Worm (Caenorhabditis elegans): ENCODE measurements around the gene C44B9.2.

Gene C44B9.2

DNA sequence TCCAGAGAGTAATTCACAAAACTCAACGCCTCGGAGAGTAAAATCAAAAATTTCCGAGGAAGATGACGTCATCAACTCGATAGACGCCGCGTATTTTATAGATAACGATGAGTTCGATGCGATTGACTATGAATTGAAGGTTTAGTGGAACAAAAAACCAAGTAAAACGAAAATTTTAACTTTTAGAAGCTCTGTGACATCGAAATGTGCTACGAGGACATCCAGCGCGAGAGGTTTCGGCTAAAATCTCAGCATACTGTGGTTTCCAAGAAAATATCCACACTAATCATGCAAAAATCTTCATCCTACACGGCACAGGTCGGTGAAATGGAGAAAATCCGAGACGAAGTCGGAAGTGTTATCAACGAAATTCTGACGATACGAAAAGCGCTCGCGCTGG lies 5.6 kb upstream of the C44B9.2 start:
- TF ChIP-seq nhr-67 (tag; optimal IDR thresholded peaks at IDR 0.05) (no peak), elt-3 (tag; optimal IDR thresholded peaks at IDR 0.05) (no peak), mml-1 (tag; optimal IDR thresholded peaks at IDR 0.05) (no peak), lsy-12 (tag; optimal IDR thresholded peaks at IDR 0.05) (no peak), nhr-23 (tag; optimal IDR thresholded peaks at IDR 0.05) (no peak), ceh-82 (tag; optimal IDR thresholded peaks at IDR 0.05) (no peak), skn-1 (tag; optimal IDR thresholded peaks at IDR 0.05) (no peak), ceh-16 (tag; optimal IDR thresholded peaks at IDR 0.05) (no peak), daf-12 (tag; optimal IDR thresholded peaks at IDR 0.05) (no peak), fkh-10 (GFP tag; optimal IDR thresholded peaks at IDR 0.05) (no peak), mdl-1 (tag; optimal IDR thresholded peaks at IDR 0.05) (no peak), nhr-12 (tag; optimal IDR thresholded peaks at IDR 0.05) (no peak), ztf-11 (tag; optimal IDR thresholded peaks at IDR 0.05) (no peak)

DNA sequence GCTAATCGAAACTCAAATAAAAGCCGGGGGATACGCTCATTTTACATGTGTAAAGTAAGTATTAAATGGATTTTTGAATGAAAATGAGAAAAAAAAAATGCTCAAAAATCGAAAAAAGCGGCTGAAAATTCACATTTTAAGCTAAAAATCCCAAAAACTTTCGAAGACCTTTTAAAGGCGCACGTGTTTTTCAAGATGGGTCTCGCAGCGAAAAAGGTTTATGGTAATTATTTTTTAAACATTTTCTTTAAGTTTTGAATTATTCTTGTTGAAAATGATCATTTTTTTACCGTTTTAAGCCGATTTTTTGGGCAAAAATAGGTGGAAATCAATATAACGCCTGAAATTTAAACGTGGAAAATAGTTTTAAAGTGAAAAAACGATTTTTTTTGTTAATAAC lies 5.1 kb upstream of the C44B9.2 start:
- no peak for TF ChIP-seq pqm-1 (tag; optimal IDR thresholded peaks at IDR 0.05)
- no peak for TF ChIP-seq skn-1 (tag; optimal IDR thresholded peaks at IDR 0.05)
- TF ChIP-seq ceh-9 (tag; optimal IDR thresholded peaks at IDR 0.05) = no peak

DNA sequence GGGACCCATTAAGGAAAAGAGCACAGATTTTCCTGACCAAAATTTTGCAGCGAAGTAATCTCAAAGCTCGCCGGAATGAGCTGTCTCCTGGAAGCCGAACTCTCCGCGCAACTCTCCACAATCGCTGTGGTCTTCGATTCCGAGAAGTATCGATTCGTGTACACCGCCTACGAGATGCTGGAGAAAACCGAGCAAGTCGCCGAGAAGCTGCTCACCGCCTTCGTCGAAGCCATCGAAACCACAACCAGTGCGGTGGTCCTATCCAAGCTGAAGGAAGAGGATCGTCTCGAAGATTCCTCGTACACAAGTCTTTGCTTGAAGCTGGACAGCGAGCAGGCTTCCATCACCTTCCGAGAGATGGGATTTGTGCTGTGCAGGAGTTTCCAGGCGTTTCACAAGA lies 4.4 kb upstream of the C44B9.2 start:
- TF ChIP-seq pqm-1 (tag; optimal IDR thresholded peaks at IDR 0.05) = no peak
- TF ChIP-seq ceh-16 (tag; optimal IDR thresholded peaks at IDR 0.05) = no peak
- no peak for TF ChIP-seq nhr-67 (tag; optimal IDR thresholded peaks at IDR 0.05)
- TF ChIP-seq R02D3.7 (tag; optimal IDR thresholded peaks at IDR 0.05) = no peak
- no peak for TF ChIP-seq ceh-28 (tag; optimal IDR thresholded peaks at IDR 0.05)
- no peak for TF ChIP-seq nhr-12 (tag; optimal IDR thresholded peaks at IDR 0.05)
- TF ChIP-seq mml-1 (tag; optimal IDR thresholded peaks at IDR 0.05) = no peak
- no peak for TF ChIP-seq snpc-4 (tag; optimal IDR thresholded peaks at IDR 0.05)
- TF ChIP-seq nhr-25 (tag; optimal IDR thresholded peaks at IDR 0.05) = no peak
- no peak for TF ChIP-seq daf-12 (tag; optimal IDR thresholded peaks at IDR 0.05)
- no peak for TF ChIP-seq aly-2 (tag; optimal IDR thresholded peaks at IDR 0.05)
- TF ChIP-seq nhr-76 (tag; optimal IDR thresholded peaks at IDR 0.05) = no peak
- no peak for TF ChIP-seq mdl-1 (tag; optimal IDR thresholded peaks at IDR 0.05)
- TF ChIP-seq lsy-12 (tag; optimal IDR thresholded peaks at IDR 0.05) = no peak

DNA sequence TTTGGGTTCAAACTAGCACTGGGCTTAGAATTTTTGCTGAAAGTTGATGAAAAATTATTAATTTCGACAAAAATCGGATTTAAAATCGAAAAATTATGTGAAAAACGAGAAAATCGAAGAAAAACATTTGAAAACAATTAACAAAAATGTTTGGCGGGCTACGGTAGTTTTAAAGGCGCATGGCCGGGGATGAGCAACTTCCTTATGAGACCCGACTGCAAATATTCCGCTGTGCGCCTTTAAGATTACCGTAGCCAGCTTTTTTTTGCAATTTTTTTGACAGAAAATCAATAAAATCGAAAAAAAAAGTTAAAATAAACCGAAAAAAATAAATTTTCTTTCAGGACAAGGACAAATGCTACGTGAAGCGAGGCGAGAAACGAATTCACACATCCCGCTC lies 2.3 kb downstream of the C44B9.2 start:
- TF ChIP-seq nhr-76 (tag; optimal IDR thresholded peaks at IDR 0.05) (no peak), ceh-9 (tag; optimal IDR thresholded peaks at IDR 0.05) (no peak), fos-1 (tag; optimal IDR thresholded peaks at IDR 0.05) (no peak), nhr-43 (tag; optimal IDR thresholded peaks at IDR 0.05; ENCODE audit: poor library complexity, severe bottlenecking) (no peak)

DNA sequence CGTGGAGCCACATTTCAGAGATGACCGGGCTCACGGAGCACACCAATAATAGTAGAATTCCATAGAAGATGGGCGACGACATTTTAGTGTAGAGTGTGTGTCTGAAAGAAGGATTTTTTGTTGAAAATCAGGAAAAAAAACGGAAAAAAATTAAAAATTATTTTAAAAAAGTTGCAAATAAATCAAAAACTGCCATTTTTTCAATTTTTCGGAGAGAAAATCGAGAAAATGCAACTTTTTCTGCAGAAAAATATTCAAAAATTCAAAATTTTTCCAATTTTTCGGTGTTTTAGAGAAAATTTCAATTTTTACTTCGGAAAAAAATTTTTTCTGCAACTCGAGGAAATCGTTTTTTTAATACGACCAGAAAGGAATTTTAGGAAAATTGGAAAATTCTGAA lies 4.9 kb downstream of the C44B9.2 start, which contains the start of gene C44B9.3:
C44B9.3 (minus strand) TSS at position 101 of the 400 bp plus-strand sequence.
- TF ChIP-seq sea-2 (GFP tag; optimal IDR thresholded peaks at IDR 0.05) = no peak
- TF ChIP-seq mdl-1 (tag; optimal IDR thresholded peaks at IDR 0.05) = no peak
- TF ChIP-seq R02D3.7 (tag; optimal IDR thresholded peaks at IDR 0.05) = no peak
- no peak for TF ChIP-seq nhr-237 (tag; optimal IDR thresholded peaks at IDR 0.05)
- TF ChIP-seq nhr-77 (tag; optimal IDR thresholded peaks at IDR 0.05) = no peak
- no peak for TF ChIP-seq tbx-2 (tag; optimal IDR thresholded peaks at IDR 0.05)
- no peak for TF ChIP-seq ceh-82 (tag; optimal IDR thresholded peaks at IDR 0.05)
- TF ChIP-seq fkh-2 (tag; optimal IDR thresholded peaks at IDR 0.05) = no peak
- no peak for TF ChIP-seq lsy-12 (tag; optimal IDR thresholded peaks at IDR 0.05)
- TF ChIP-seq ztf-4 (tag; optimal IDR thresholded peaks at IDR 0.05) = no peak
- TF ChIP-seq ceh-16 (tag; optimal IDR thresholded peaks at IDR 0.05) = no peak
- no peak for TF ChIP-seq nhr-12 (tag; optimal IDR thresholded peaks at IDR 0.05)
- no peak for TF ChIP-seq nhr-11 (tag; optimal IDR thresholded peaks at IDR 0.05)
- no peak for TF ChIP-seq nhr-23 (tag; optimal IDR thresholded peaks at IDR 0.05)
- TF ChIP-seq skn-1 (tag; optimal IDR thresholded peaks at IDR 0.05) = no peak

DNA sequence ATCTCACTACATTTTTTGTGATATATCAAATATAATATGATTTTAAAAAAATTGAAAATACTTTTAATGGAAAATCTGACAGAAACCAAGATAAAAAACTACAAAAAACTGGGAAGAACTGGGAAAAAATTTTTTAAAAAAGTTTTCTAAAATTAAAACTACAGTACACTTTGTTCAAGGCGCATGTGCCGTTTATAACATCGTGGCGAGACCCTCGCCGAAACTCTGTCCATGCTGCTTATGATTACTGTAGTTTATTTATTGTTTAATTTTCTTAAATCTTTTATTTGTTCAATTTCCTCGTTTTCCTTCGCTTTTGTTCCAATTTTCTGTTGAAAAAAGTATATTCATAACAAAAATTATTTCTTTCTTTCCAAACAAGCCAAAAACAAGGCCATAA lies 6.2 kb downstream of the C44B9.2 start, which contains the start of gene athp-1:
athp-1 (plus strand) TSS at position 305 of the 400 bp plus-strand sequence.
- no peak for TF ChIP-seq ztf-4 (tag; optimal IDR thresholded peaks at IDR 0.05)

DNA sequence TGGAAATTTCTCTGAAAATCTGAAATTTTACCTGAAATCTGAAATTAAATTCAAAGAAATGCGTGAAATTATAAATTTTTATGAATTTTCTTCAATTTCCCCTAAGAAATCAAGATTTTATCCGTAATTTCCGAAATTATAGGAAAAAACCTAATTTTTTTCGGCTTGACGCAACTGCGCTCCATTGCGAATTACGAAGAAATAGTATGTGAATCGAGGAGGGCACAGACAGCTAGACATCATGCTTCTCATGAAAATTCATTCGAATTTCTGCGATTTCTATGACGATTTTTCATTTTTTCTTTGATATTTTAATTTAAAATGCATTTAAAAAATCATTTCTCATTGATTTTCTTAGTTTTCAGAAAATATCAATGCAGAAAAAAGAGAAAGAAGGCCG lies 6.8 kb downstream of the C44B9.2 start:
- TF ChIP-seq nhr-43 (tag; optimal IDR thresholded peaks at IDR 0.05; ENCODE audit: poor library complexity, severe bottlenecking) (no peak), pha-4 (tag; optimal IDR thresholded peaks at IDR 0.05) (peak; percentile 78), pqm-1 (tag; optimal IDR thresholded peaks at IDR 0.05) (peak; percentile 5), mml-1 (tag; optimal IDR thresholded peaks at IDR 0.05) (no peak), ceh-82 (tag; optimal IDR thresholded peaks at IDR 0.05) (no peak), aly-2 (tag; optimal IDR thresholded peaks at IDR 0.05) (no peak), ama-1 (optimal IDR thresholded peaks at IDR 0.05) (no peak), lsy-12 (tag; optimal IDR thresholded peaks at IDR 0.05) (no peak), fos-1 (tag; optimal IDR thresholded peaks at IDR 0.05) (no peak), nhr-77 (tag; optimal IDR thresholded peaks at IDR 0.05) (no peak), jun-1 (tag; optimal IDR thresholded peaks at IDR 0.05) (no peak), hmg-11 (tag; optimal IDR thresholded peaks at IDR 0.05) (peak; percentile 43), unc-62 (GFP tag; optimal IDR thresholded peaks at IDR 0.05) (no peak), nhr-23 (tag; optimal IDR thresholded peaks at IDR 0.05) (peak; percentile 59), mdl-1 (tag; optimal IDR thresholded peaks at IDR 0.05) (no peak), egl-5 (tag; optimal IDR thresholded peaks at IDR 0.05) (peak; percentile 40), nhr-237 (tag; optimal IDR thresholded peaks at IDR 0.05) (no peak), ztf-11 (tag; optimal IDR thresholded peaks at IDR 0.05) (no peak), lin-39 (tag; optimal IDR thresholded peaks at IDR 0.05) (peak; percentile 3), ztf-4 (tag; optimal IDR thresholded peaks at IDR 0.05) (no peak), lin-15B (tag; optimal IDR thresholded peaks at IDR 0.05) (peak; percentile 90), eor-1 (tag; optimal IDR thresholded peaks at IDR 0.05) (no peak)

Measured in whole organism, L3 larva.